Worm (Caenorhabditis elegans) whole organism, L1 larva: ENCODE measurements around the gene hda-4.

Source experiments
- C34B4.2 ChIP-seq: sonication (generic microtip); optimal IDR thresholded peaks from 2 replicates; lab custom pipeline; 2017; ENCODE audit warnings: mild to moderate bottlenecking, missing genetic modification characterization, missing compliant biosample characterization
- Y116A8C.19 ChIP-seq: sonication (generic microtip); optimal IDR thresholded peaks from 2 replicates; lab custom pipeline; 2016; ENCODE audit warnings: missing compliant biosample characterization, missing genetic modification characterization, borderline replicate concordance
- alr-1 ChIP-seq: fragments of 200-800 bp; sonication (Bioruptor generic); optimal IDR thresholded peaks from 2 replicates; lab custom pipeline; 2018; ENCODE audit warnings: borderline replicate concordance, mild to moderate bottlenecking, missing genetic modification characterization, missing compliant biosample characterization
- aly-2 ChIP-seq: fragments of 150-350 bp; optimal IDR thresholded peaks from 2 replicates; lab custom pipeline; 2014; ENCODE audit warnings: missing biosample characterization, missing genetic modification characterization
- blmp-1 ChIP-seq: fragments of 150-350 bp; optimal IDR thresholded peaks from 2 replicates; lab custom pipeline; 2014; ENCODE audit warnings: missing biosample characterization, missing genetic modification characterization
- ceh-63 ChIP-seq: fragments of 200-800 bp; sonication (Bioruptor generic); optimal IDR thresholded peaks from 2 replicates; lab custom pipeline; 2018; ENCODE audit warnings: mild to moderate bottlenecking, missing genetic modification characterization, missing compliant biosample characterization
- ceh-82 ChIP-seq, 3 experiments: fragments of 150-350 bp in 1 of 3; sonication (generic microtip) in 2 of 3; optimal IDR thresholded peaks; 2 replicates each; lab custom pipeline; 2014 to 2017; ENCODE audit warnings: missing biosample characterization in 3 of 3, missing genetic modification characterization in 3 of 3
- ceh-90 ChIP-seq: sonication (generic microtip); optimal IDR thresholded peaks from 2 replicates; lab custom pipeline; 2016; ENCODE audit warnings: missing genetic modification characterization, missing compliant biosample characterization
- ces-1 ChIP-seq: fragments of 150-350 bp; optimal IDR thresholded peaks from 2 replicates; lab custom pipeline; 2014; ENCODE audit warnings: missing biosample characterization, missing genetic modification reagents, missing genetic modification characterization
- dpl-1 ChIP-seq, 3 experiments: fragments of 150-350 bp in 2 of 3; sonication (generic microtip) in 1 of 3; optimal IDR thresholded peaks; 2 replicates each; lab custom pipeline; 2014 to 2017; ENCODE audit warnings: missing biosample characterization in 3 of 3, missing genetic modification characterization in 3 of 3, missing genetic modification reagents in 3 of 3
- dsc-1 ChIP-seq: sonication (generic microtip); optimal IDR thresholded peaks from 2 replicates; lab custom pipeline; 2016; ENCODE audit warnings: mild to moderate bottlenecking, missing genetic modification characterization, missing compliant biosample characterization
- egl-13 ChIP-seq: sonication (generic microtip); optimal IDR thresholded peaks from 2 replicates; lab custom pipeline; 2016; ENCODE audit warnings: missing genotype, missing genetic modification reagents, missing genetic modification characterization, missing compliant biosample characterization
- elt-2 ChIP-seq: sonication (generic microtip); optimal IDR thresholded peaks from 2 replicates; lab custom pipeline; 2016; ENCODE audit warnings: missing genetic modification characterization, mild to moderate bottlenecking, inconsistent platforms, missing compliant biosample characterization, missing genetic modification reagents
- ets-5 ChIP-seq: fragments of 200-800 bp; sonication (Bioruptor generic); IDR thresholded peaks from 2 replicates; pipeline ENCODE4 v1.3.6; 2022; ENCODE audit warnings: missing genetic modification characterization, missing compliant biosample characterization
- fkh-8 ChIP-seq: sonication (generic microtip); optimal IDR thresholded peaks from 2 replicates; lab custom pipeline; 2016; ENCODE audit warnings: mild to moderate bottlenecking, missing genetic modification characterization, missing compliant biosample characterization
- grh-1 ChIP-seq: fragments of 200-800 bp; sonication (Bioruptor generic); IDR thresholded peaks from 2 replicates; pipeline ENCODE4 v1.3.6; 2022; ENCODE audit warnings: missing genetic modification reagents, missing genetic modification characterization, missing compliant biosample characterization
- hlh-4 ChIP-seq: sonication (generic microtip); optimal IDR thresholded peaks from 2 replicates; lab custom pipeline; 2016; ENCODE audit warnings: mild to moderate bottlenecking, missing genetic modification characterization, missing compliant biosample characterization
- hpl-2 ChIP-seq: fragments of 150-350 bp; optimal IDR thresholded peaks from 2 replicates; lab custom pipeline; 2014; ENCODE audit warnings: missing biosample characterization, missing genetic modification reagents, missing genetic modification characterization
- isw-1 ChIP-seq: fragments of 200-800 bp; sonication (Bioruptor generic); IDR thresholded peaks from 2 replicates; pipeline ENCODE4 v1.3.6; 2022; ENCODE audit warnings: missing genetic modification characterization, missing compliant biosample characterization
- jun-1 ChIP-seq: fragments of 150-350 bp; optimal IDR thresholded peaks from 2 replicates; lab custom pipeline; 2014; ENCODE audit warnings: missing biosample characterization, missing genetic modification reagents, missing genetic modification characterization
- lin-13 ChIP-seq: fragments of 150-350 bp; optimal IDR thresholded peaks from 2 replicates; lab custom pipeline; 2014; ENCODE audit warnings: missing biosample characterization, missing genetic modification reagents, missing genetic modification characterization
- lin-14 ChIP-seq: fragments of 200-800 bp; sonication (Bioruptor generic); optimal IDR thresholded peaks from 2 replicates; lab custom pipeline; 2018; ENCODE audit warnings: mild to moderate bottlenecking, missing genetic modification characterization, moderate library complexity, missing compliant biosample characterization
- lin-35 ChIP-seq, 2 experiments: fragments of 150-350 bp; optimal IDR thresholded peaks; 2 replicates each; lab custom pipeline; 2014; ENCODE audit warnings: missing biosample characterization in 2 of 2, missing genetic modification characterization in 2 of 2, missing genetic modification reagents in 2 of 2
- lsy-2 ChIP-seq, 2 experiments: fragments of 150-350 bp; optimal IDR thresholded peaks; 2 replicates each; lab custom pipeline; 2014; ENCODE audit warnings: missing biosample characterization in 2 of 2, missing genetic modification characterization in 2 of 2
- mdl-1 ChIP-seq, 2 experiments: fragments of 150-350 bp; optimal IDR thresholded peaks; 2 replicates each; lab custom pipeline; 2014 to 2017; ENCODE audit warnings: missing biosample characterization in 2 of 2, missing genetic modification characterization in 2 of 2, inconsistent platforms in 1 of 2
- mef-2 ChIP-seq: fragments of 150-350 bp; optimal IDR thresholded peaks from 2 replicates; lab custom pipeline; 2014; ENCODE audit warnings: missing biosample characterization, missing genetic modification characterization
- nhr-11 ChIP-seq: fragments of 150-350 bp; optimal IDR thresholded peaks from 2 replicates; lab custom pipeline; 2014; ENCODE audit warnings: missing biosample characterization, missing genetic modification characterization
- nhr-12 ChIP-seq: sonication (generic microtip); optimal IDR thresholded peaks from 2 replicates; lab custom pipeline; 2017; ENCODE audit warnings: missing biosample characterization, missing genetic modification characterization
- nhr-20 ChIP-seq: sonication (generic microtip); optimal IDR thresholded peaks from 2 replicates; lab custom pipeline; 2016; ENCODE audit warnings: mild to moderate bottlenecking, missing genetic modification characterization, missing compliant biosample characterization
- nhr-28 ChIP-seq: fragments of 150-350 bp; optimal IDR thresholded peaks from 2 replicates; lab custom pipeline; 2014; ENCODE audit warnings: missing biosample characterization, missing genetic modification characterization
- nhr-47 ChIP-seq: sonication (generic microtip); optimal IDR thresholded peaks from 2 replicates; lab custom pipeline; 2016; ENCODE audit warnings: mild to moderate bottlenecking, missing genetic modification characterization, moderate library complexity, missing compliant biosample characterization
- nhr-76 ChIP-seq: sonication (generic microtip); optimal IDR thresholded peaks from 2 replicates; lab custom pipeline; 2017; ENCODE audit warnings: missing biosample characterization, missing genetic modification characterization
- nhr-77 ChIP-seq: fragments of 150-350 bp; optimal IDR thresholded peaks from 2 replicates; lab custom pipeline; 2014; ENCODE audit warnings: missing biosample characterization, missing genetic modification characterization
- nhr-84 ChIP-seq: sonication (generic microtip); optimal IDR thresholded peaks from 2 replicates; lab custom pipeline; 2017; ENCODE audit warnings: missing biosample characterization, missing genetic modification characterization
- nhr-85 ChIP-seq: sonication (generic microtip); peaks from one replicate; lab custom pipeline; 2016; ENCODE audit warnings: missing genetic modification characterization, inconsistent platforms, missing compliant biosample characterization
- nhr-90 ChIP-seq: sonication (generic microtip); optimal IDR thresholded peaks from 2 replicates; lab custom pipeline; 2016; ENCODE audit warnings: mild to moderate bottlenecking, missing genetic modification characterization, missing compliant biosample characterization; ENCODE audit not compliant: poor library complexity
- pag-3 ChIP-seq: sonication (generic microtip); optimal IDR thresholded peaks from 2 replicates; lab custom pipeline; 2017; ENCODE audit warnings: missing genetic modification characterization, mild to moderate bottlenecking, missing compliant biosample characterization, antibody characterized with exemption, borderline replicate concordance; ENCODE audit not compliant: insufficient read depth
- pax-3 ChIP-seq: fragments of 200-800 bp; sonication (Bioruptor generic); optimal IDR thresholded peaks from 2 replicates; lab custom pipeline; 2018; ENCODE audit warnings: mild to moderate bottlenecking, missing genetic modification characterization, moderate library complexity, missing compliant biosample characterization
- pqm-1 ChIP-seq: sonication (generic microtip); optimal IDR thresholded peaks from 3 replicates; lab custom pipeline; 2017; ENCODE audit warnings: missing biosample characterization, missing genetic modification characterization
- skn-1 ChIP-seq: fragments of 150-350 bp; optimal IDR thresholded peaks from 2 replicates; lab custom pipeline; 2014; ENCODE audit warnings: missing biosample characterization, missing genetic modification characterization
- snpc-4 ChIP-seq: fragments of 150-350 bp; optimal IDR thresholded peaks from 2 replicates; lab custom pipeline; 2014; ENCODE audit warnings: missing biosample characterization, missing genetic modification characterization
- sox-4 ChIP-seq: sonication (generic microtip); optimal IDR thresholded peaks from 2 replicates; lab custom pipeline; 2016; ENCODE audit warnings: missing genetic modification characterization, missing compliant biosample characterization
- sptf-1 ChIP-seq: fragments of 150-350 bp; optimal IDR thresholded peaks from 2 replicates; lab custom pipeline; 2014; ENCODE audit warnings: missing biosample characterization, missing genetic modification characterization
- swsn-7 ChIP-seq: sonication (generic microtip); optimal IDR thresholded peaks from 2 replicates; lab custom pipeline; 2016; ENCODE audit warnings: missing genetic modification characterization, missing compliant biosample characterization
- tlp-1 ChIP-seq: fragments of 150-350 bp; optimal IDR thresholded peaks from 2 replicates; lab custom pipeline; 2014; ENCODE audit warnings: missing biosample characterization, missing genetic modification characterization
- unc-62 ChIP-seq: fragments of 150-350 bp; optimal IDR thresholded peaks from 2 replicates; lab custom pipeline; 2014; ENCODE audit warnings: missing biosample characterization, missing genetic modification reagents, missing genetic modification characterization
- ztf-4 ChIP-seq: fragments of 150-350 bp; optimal IDR thresholded peaks from 2 replicates; lab custom pipeline; 2014; ENCODE audit warnings: missing biosample characterization, missing genetic modification characterization

hda-4 gene

DNA sequence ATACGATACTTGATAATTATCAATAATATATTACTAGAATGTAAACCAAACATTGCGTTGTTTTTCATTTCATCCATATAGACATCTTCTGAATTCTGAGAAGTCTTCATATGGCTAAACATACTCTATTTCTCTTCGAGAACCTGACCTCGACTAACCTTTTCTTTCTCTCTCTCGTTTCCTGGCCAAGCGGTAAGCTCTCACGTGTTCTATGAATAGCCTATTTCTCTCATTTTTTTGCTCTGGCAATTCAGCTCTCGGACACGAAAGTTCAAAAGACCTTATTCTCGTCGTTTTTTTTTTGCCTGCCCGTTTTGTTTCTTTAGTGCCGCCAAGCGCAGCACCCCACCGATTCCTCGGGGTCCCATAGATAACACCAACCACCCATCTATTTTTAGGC lies 8.1 kb downstream of the hda-4 start (continued):
- TF ChIP-seq pax-3 (tag; lab: Kevin White, UChicago): no peak
- TF ChIP-seq nhr-47 (tag; lab: Kevin White, UChicago): peak; percentile 41
- TF ChIP-seq nhr-90 (tag; lab: Kevin White, UChicago): no peak
- TF ChIP-seq sox-4 (tag; lab: Kevin White, UChicago): no peak
- TF ChIP-seq hpl-2: no peak
- peak; percentile 23 for TF ChIP-seq swsn-7
- no peak for TF ChIP-seq C34B4.2 (tag; lab: Kevin White, UChicago)
- no peak for TF ChIP-seq mef-2 (tag; lab: Kevin White, UChicago)
- no peak for TF ChIP-seq lin-35 (GFP tag; optimal IDR thresholded peaks at IDR 0.05; lab: Kevin White, UChicago)
- no peak for TF ChIP-seq ces-1 (GFP tag; lab: Kevin White, UChicago)
- TF ChIP-seq egl-13 (tag; lab: Kevin White, UChicago): peak; percentile 42
- no peak for TF ChIP-seq nhr-76 (tag; lab: Kevin White, UChicago)
- TF ChIP-seq ceh-90 (tag; lab: Kevin White, UChicago): no peak
- TF ChIP-seq nhr-85 (tag; lab: Kevin White, UChicago): no peak
- no peak for TF ChIP-seq tlp-1
- TF ChIP-seq mdl-1 (tag; optimal IDR thresholded peaks at IDR 0.05; lab: Kevin White, UChicago): no peak
- TF ChIP-seq jun-1 (tag; lab: Kevin White, UChicago): no peak
- no peak for TF ChIP-seq nhr-28 (tag; lab: Kevin White, UChicago)
- no peak for TF ChIP-seq ets-5 (GFP tag; lab: Robert Waterston, UW)
- TF ChIP-seq ceh-63 (GFP tag; lab: Kevin White, UChicago): no peak
- TF ChIP-seq nhr-12: no peak
- TF ChIP-seq hlh-4 (tag; lab: Kevin White, UChicago): no peak
- no peak for TF ChIP-seq skn-1 (tag; lab: Kevin White, UChicago)
- no peak for TF ChIP-seq pqm-1 (tag; lab: Kevin White, UChicago)
- TF ChIP-seq dpl-1 (GFP tag; optimal IDR thresholded peaks at IDR 0.05; lab: Kevin White, UChicago): no peak
- TF ChIP-seq nhr-84 (tag; lab: Kevin White, UChicago): no peak
- TF ChIP-seq isw-1: no peak
- TF ChIP-seq lsy-2 (tag; optimal IDR thresholded peaks at IDR 0.05; lab: Kevin White, UChicago): no peak
- TF ChIP-seq alr-1 (tag; lab: Kevin White, UChicago): no peak
- TF ChIP-seq snpc-4: no peak
- TF ChIP-seq lin-14: peak; percentile 73
- TF ChIP-seq nhr-77 (tag; lab: Kevin White, UChicago): no peak
- TF ChIP-seq nhr-20 (tag; lab: Kevin White, UChicago): peak; percentile 9
- no peak for TF ChIP-seq Y116A8C.19 (tag; lab: Kevin White, UChicago)
- no peak for TF ChIP-seq sptf-1 (tag; lab: Kevin White, UChicago)
- no peak for TF ChIP-seq dsc-1 (tag; lab: Kevin White, UChicago)
- TF ChIP-seq, all 84 proteins: peak for 10

DNA sequence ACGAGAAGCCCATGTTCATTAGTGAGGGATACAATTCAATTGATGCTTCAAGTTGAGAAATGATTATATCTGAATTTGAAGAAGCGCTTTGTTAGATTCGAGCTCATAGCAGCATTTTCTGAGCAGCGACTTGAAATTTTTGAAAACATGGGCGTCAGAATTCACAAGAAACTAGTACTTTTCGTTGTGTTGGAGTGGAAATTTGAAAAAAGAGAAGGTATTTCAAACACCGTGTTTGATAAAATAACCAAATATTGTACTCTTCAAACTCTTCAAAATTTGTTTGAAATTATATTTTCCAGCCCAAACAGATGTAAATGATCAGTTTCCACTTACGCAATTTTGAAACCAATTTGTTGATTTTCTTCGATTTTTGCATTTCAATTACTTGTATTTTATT lies 15.6 kb downstream of the hda-4 start, which contains the start of gene C10E2.2:
Gene C10E2.2 (plus strand): TSS at position 301 of the 400 bp plus-strand sequence.
- no peak for TF ChIP-seq pag-3
- no peak for TF ChIP-seq aly-2
- no peak for TF ChIP-seq fkh-8
- TF ChIP-seq ceh-82 (tag; optimal IDR thresholded peaks at IDR 0.05; lab: Kevin White, UChicago): no peak
- TF ChIP-seq lin-13: no peak
- no peak for TF ChIP-seq nhr-90 (tag; lab: Kevin White, UChicago)
- no peak for TF ChIP-seq isw-1
- no peak for TF ChIP-seq blmp-1 (tag; lab: Kevin White, UChicago)
- TF ChIP-seq elt-2 (tag; lab: Kevin White, UChicago): no peak
- TF ChIP-seq ztf-4 (tag; lab: Kevin White, UChicago): no peak
- no peak for TF ChIP-seq nhr-11 (tag; lab: Kevin White, UChicago)
- no peak for TF ChIP-seq grh-1 (GFP tag; lab: Robert Waterston, UW)
- TF ChIP-seq unc-62 (GFP tag; lab: Kevin White, UChicago): no peak
- no peak for TF ChIP-seq tlp-1
- TF ChIP-seq ces-1 (GFP tag; lab: Kevin White, UChicago): no peak
